Fruit fly (Drosophila melanogaster) whole organism, pupa: ENCODE data around the gene hid.

Source experiments
- CG12605 ChIP-seq: fragments of 200-800 bp; sonication (Bioruptor generic); IDR thresholded peaks from 2 replicates; pipeline ENCODE4 v1.3.6; 2022; ENCODE audit warnings: missing biosample characterization, missing genetic modification characterization
- CG13204 ChIP-seq: fragments of 200-800 bp; sonication (Bioruptor generic); optimal IDR thresholded peaks from 2 replicates; lab custom pipeline; 2018; ENCODE audit warnings: missing biosample characterization, mild to moderate bottlenecking, missing genetic modification characterization, moderate library complexity
- CG14655 ChIP-seq: fragments of 200-800 bp; sonication (Bioruptor generic); optimal IDR thresholded peaks from 3 replicates; lab custom pipeline; 2017; ENCODE audit warnings: mild to moderate bottlenecking, missing biosample characterization, missing genetic modification reagents, missing genetic modification characterization
- CG9948 ChIP-seq: fragments of 200-800 bp; sonication (Bioruptor generic); optimal IDR thresholded peaks from 2 replicates; lab custom pipeline; 2018; ENCODE audit warnings: missing biosample characterization, mild to moderate bottlenecking, missing genetic modification characterization, moderate library complexity
- EcR ChIP-seq: fragments of 200-800 bp; sonication (Bioruptor generic); optimal IDR thresholded peaks from 3 replicates; lab custom pipeline; 2019; ENCODE audit warnings: missing biosample characterization, missing genetic modification characterization, mild to moderate bottlenecking, moderate library complexity, missing genetic modification reagents
- gl ChIP-seq: fragments of 200-800 bp; sonication (Bioruptor generic); optimal IDR thresholded peaks from 2 replicates; lab custom pipeline; 2018; ENCODE audit warnings: missing biosample characterization, mild to moderate bottlenecking, missing genetic modification characterization
- rn ChIP-seq: fragments of 200-800 bp; sonication (Bioruptor generic); IDR thresholded peaks from 2 replicates; pipeline ENCODE4 v1.3.6; 2022; ENCODE audit warnings: missing biosample characterization, missing genetic modification characterization

DNA sequence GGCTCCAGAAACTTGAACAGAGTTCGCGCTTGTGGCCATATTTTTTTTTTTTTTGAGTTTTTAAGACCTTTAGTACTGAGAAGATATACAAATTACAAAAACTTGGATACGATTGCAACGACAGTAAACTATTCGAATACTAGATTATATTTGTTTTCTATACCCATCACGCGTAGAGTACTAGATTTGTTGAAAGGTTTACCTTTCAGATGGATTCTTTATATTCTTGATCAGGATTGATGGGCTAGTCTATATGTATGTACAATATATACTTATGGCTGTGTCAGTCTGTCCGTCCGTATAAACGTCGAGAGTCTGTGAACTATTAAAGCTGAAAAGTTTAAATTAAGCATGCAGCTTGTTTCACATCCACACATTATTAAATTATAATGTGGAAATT is 63.6 kb downstream of the hid start, which contains the start of gene CG42853:
- no peak for TF ChIP-seq CG12605 (GFP tag; lab: Robert Waterston, UW)
- TF ChIP-seq gl (tag; lab: Kevin White, UChicago) = no peak
- TF ChIP-seq rn (GFP tag; lab: Robert Waterston, UW) = no peak
- TF ChIP-seq CG13204 = no peak
- TF ChIP-seq EcR (GFP tag; lab: Kevin White, UChicago) = no peak
- TF ChIP-seq CG14655 (GFP tag; lab: Kevin White, UChicago) = no peak
- TF ChIP-seq CG9948 = no peak
